Worm (Caenorhabditis elegans) whole organism, midembryonic: Measurements from ENCODE around the gene hxk-3.

ENCODE experiments used
- T22C8.4 ChIP-seq: fragments of 200-800 bp; sonication (Bioruptor generic); IDR thresholded peaks from 2 replicates; pipeline ENCODE4 v1.3.6; 2022; ENCODE audit warnings: missing genetic modification characterization, missing compliant biosample characterization
- cog-1 ChIP-seq: sonication (generic microtip); optimal IDR thresholded peaks from 2 replicates; lab custom pipeline; 2016; ENCODE audit warnings: missing genetic modification characterization, missing compliant biosample characterization
- flt-1 ChIP-seq: fragments of 200-800 bp; sonication (Bioruptor generic); IDR thresholded peaks from 2 replicates; pipeline ENCODE4 v1.3.6; 2022; ENCODE audit warnings: missing genetic modification characterization, missing compliant biosample characterization
- klf-2 ChIP-seq: fragments of 200-800 bp; sonication (Bioruptor generic); conservative IDR thresholded peaks from 2 replicates; pipeline ENCODE4 v1.3.6; 2022; ENCODE audit warnings: missing genetic modification reagents, missing genetic modification characterization, missing compliant biosample characterization
- med-1 ChIP-seq: sonication (generic microtip); optimal IDR thresholded peaks from 2 replicates; lab custom pipeline; 2017; ENCODE audit warnings: missing genetic modification characterization, mild to moderate bottlenecking, missing compliant biosample characterization, antibody characterized with exemption, missing genetic modification reagents; ENCODE audit not compliant: insufficient read depth
- ref-1 ChIP-seq: fragments of 200-800 bp; sonication (Bioruptor generic); conservative IDR thresholded peaks from 2 replicates; pipeline ENCODE4 v1.3.6; 2022; ENCODE audit warnings: missing genetic modification reagents, missing genetic modification characterization, missing compliant biosample characterization
- tab-1 ChIP-seq: fragments of 200-800 bp; sonication (Bioruptor generic); IDR thresholded peaks from 2 replicates; pipeline ENCODE4 v1.3.6; 2022; ENCODE audit warnings: missing genetic modification characterization, missing compliant biosample characterization
- ztf-23 ChIP-seq: fragments of 200-800 bp; sonication (Bioruptor generic); IDR thresholded peaks from 2 replicates; pipeline ENCODE4 v1.3.6; 2022; ENCODE audit warnings: missing genetic modification reagents, missing genetic modification characterization, missing compliant biosample characterization
- ztf-29 ChIP-seq: fragments of 200-800 bp; sonication (Bioruptor generic); IDR thresholded peaks from 2 replicates; pipeline ENCODE4 v1.3.6; 2022; ENCODE audit warnings: missing genetic modification reagents, missing genetic modification characterization, missing compliant biosample characterization

Gene hxk-3

DNA sequence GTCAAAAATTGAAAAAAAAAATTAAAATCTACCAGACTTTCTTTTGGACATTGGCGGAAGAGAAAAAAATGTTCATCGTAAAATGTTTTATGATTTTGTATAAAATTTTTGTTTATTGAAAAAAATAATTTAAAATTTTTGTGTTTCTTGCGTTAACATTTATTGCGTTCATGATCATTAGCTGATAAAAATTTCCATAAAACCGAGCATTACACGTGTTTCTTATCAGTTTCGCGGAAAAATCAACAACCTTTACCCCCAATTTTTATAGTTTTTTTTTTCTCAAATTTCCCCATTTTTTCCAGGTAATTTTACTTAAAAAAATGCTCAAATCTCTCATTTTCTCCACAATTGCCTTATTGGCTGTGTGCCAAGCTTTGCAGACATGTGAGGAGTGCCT, 12.8 kb downstream of the hxk-3 start, which contains the start of gene txt-4:
txt-4 (plus strand) TSS at position 324 of the 400 bp plus-strand sequence.
- no peak for TF ChIP-seq T22C8.4 (GFP tag; lab: Robert Waterston, UW)
- TF ChIP-seq klf-2 (GFP tag; lab: Robert Waterston, UW): no peak
- no peak for TF ChIP-seq flt-1 (GFP tag; lab: Robert Waterston, UW)
- TF ChIP-seq cog-1 (tag; lab: Kevin White, UChicago): no peak
- no peak for TF ChIP-seq ref-1 (GFP tag; lab: Robert Waterston, UW)

DNA sequence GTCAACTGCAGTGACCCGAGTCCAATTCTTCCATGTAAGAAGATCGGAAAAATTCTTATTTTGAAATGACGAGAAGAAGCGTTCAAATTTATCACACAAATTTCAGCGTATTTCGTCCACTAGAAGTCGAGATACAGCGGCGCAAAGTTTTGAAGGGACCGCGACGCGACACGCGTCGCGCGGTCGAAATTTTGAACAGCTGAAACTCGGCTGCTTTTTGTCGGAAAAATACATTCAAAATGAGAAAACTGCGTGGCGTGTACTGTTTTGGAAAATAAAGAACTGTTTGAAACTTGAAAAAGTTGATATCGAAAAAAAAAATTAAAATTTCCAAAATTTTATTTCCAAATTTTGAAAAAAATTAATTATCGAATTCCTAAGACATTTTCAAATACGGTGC, 15.5 kb downstream of the hxk-3 start:
- TF ChIP-seq med-1 (GFP tag; lab: Kevin White, UChicago) (no peak), ztf-23 (GFP tag; lab: Robert Waterston, UW) (no peak), ztf-29 (GFP tag; lab: Robert Waterston, UW) (no peak)

DNA sequence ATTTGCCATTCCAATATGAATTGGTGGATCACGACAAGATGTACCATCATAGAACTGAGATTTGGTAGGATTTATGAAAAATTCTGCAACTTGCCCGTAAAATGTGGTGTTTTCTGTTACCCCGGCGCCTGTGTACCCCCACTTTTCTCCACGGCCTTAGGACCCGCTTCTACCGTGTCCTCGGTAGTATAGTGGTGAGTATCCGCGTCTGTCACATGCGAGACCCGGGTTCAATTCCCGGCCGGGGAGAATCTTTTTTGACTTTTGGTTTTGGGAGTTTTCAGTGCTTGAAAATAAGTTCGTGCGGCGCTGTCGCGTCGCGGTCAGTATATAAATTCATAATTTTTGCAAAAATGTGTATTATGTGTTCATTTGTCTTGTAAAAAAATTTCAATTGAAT, 17.0 kb downstream of the hxk-3 start:
- 0 out of 2 replicates have a peak, but pooled peaks have one; percentile 31 for TF ChIP-seq klf-2 (GFP tag; lab: Robert Waterston, UW)
- no peak for TF ChIP-seq med-1 (GFP tag; lab: Kevin White, UChicago)
- peak; percentile 55; the same call in 1 of the 2 replicates for TF ChIP-seq flt-1 (GFP tag; lab: Robert Waterston, UW)
- peak; percentile 71; the same call in 1 of the 2 replicates for TF ChIP-seq tab-1 (GFP tag; lab: Robert Waterston, UW)
- 0 out of 2 replicates have a peak, but pooled peaks have one; percentile 50 for TF ChIP-seq ztf-29 (GFP tag; lab: Robert Waterston, UW)
- TF ChIP-seq ref-1 (GFP tag; lab: Robert Waterston, UW): peak; percentile 46; the same call in 1 of the 2 replicates
- TF ChIP-seq cog-1 (tag; lab: Kevin White, UChicago): no peak
- TF ChIP-seq T22C8.4 (GFP tag; lab: Robert Waterston, UW): no peak
- TF ChIP-seq ztf-23 (GFP tag; lab: Robert Waterston, UW): peak; percentile 59; the same call in 1 of the 2 replicates

DNA sequence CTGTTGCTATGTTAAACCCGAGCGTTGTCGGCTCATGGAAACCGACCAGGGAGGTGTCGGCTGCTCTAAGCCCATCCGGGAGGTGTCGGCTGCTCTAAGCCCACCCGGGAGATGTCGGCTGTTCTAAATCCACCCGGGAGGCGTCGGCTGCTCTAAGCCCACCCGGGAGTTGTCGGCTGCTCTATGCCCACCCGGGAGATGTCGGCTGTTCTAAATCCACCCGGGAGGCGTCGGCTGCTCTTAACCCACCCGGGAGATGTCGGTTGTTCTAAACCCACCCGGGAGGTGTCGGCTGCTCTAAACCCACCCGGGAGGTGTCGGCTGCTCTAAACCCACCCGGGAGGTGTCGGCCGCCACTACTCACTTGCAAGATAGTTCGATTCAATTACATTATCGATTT, 18.5 kb downstream of the hxk-3 start:
- no peak for TF ChIP-seq ref-1 (GFP tag; lab: Robert Waterston, UW)
- TF ChIP-seq ztf-23 (GFP tag; lab: Robert Waterston, UW): no peak
- TF ChIP-seq ztf-29 (GFP tag; lab: Robert Waterston, UW): no peak
- TF ChIP-seq flt-1 (GFP tag; lab: Robert Waterston, UW): no peak
- TF ChIP-seq cog-1 (tag; lab: Kevin White, UChicago): no peak
- no peak for TF ChIP-seq T22C8.4 (GFP tag; lab: Robert Waterston, UW)
- no peak for TF ChIP-seq tab-1 (GFP tag; lab: Robert Waterston, UW)
- no peak for TF ChIP-seq med-1 (GFP tag; lab: Kevin White, UChicago)
- TF ChIP-seq klf-2 (GFP tag; lab: Robert Waterston, UW): no peak

DNA sequence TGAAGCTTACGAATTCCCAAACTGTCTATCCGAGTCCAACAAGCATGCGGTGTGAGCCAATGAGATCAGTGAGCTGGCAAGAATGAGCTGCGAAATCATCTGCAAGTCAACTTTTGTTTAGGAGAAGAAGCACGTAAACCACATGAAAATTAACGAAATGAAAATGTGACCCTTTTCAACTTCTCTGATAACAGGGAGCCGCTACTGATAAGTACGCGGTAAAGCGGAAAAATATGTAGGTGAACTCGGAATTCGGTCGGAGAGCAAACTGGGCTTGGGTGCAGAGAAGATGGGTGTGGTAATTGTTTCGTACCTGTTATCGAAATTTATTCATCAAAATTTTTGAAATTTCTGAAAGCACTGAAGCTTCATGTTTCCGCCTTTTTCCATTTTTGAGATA, 19.1 kb downstream of the hxk-3 start, which contains the start of gene clec-172:
clec-172 (minus strand) TSS at position 101 of the 400 bp plus-strand sequence.
- TF ChIP-seq tab-1 (GFP tag; lab: Robert Waterston, UW): no peak
- TF ChIP-seq klf-2 (GFP tag; lab: Robert Waterston, UW): no peak
- TF ChIP-seq cog-1 (tag; lab: Kevin White, UChicago): no peak
- TF ChIP-seq ref-1 (GFP tag; lab: Robert Waterston, UW): no peak
- no peak for TF ChIP-seq flt-1 (GFP tag; lab: Robert Waterston, UW)

DNA sequence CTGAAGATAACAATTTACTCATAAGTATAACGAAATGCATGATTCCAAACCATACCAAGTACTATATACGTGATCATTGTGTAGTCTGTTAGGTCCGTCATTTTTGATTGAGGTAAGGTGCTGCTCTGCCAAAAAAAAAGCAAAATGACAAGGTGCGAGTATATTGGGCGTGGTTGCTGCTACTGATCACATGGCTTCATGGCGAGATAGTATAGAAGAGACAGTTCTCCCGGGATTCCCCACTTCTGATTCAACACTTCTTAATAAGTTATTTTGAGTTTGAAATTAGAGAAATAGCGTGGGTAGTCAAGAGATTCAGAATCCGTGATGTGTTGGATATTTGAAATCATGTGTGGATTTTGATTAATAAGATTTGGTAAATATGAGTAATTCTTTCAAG, 23.8 kb downstream of the hxk-3 start, which contains the start of gene K03H6.4:
K03H6.4 (minus strand) TSS at position 101 of the 400 bp plus-strand sequence.
- TF ChIP-seq cog-1 (tag; lab: Kevin White, UChicago) (no peak), T22C8.4 (GFP tag; lab: Robert Waterston, UW) (no peak), tab-1 (GFP tag; lab: Robert Waterston, UW) (no peak), ztf-29 (GFP tag; lab: Robert Waterston, UW) (no peak), ref-1 (GFP tag; lab: Robert Waterston, UW) (no peak), med-1 (GFP tag; lab: Kevin White, UChicago) (no peak), flt-1 (GFP tag; lab: Robert Waterston, UW) (no peak), ztf-23 (GFP tag; lab: Robert Waterston, UW) (no peak), klf-2 (GFP tag; lab: Robert Waterston, UW) (no peak)

DNA sequence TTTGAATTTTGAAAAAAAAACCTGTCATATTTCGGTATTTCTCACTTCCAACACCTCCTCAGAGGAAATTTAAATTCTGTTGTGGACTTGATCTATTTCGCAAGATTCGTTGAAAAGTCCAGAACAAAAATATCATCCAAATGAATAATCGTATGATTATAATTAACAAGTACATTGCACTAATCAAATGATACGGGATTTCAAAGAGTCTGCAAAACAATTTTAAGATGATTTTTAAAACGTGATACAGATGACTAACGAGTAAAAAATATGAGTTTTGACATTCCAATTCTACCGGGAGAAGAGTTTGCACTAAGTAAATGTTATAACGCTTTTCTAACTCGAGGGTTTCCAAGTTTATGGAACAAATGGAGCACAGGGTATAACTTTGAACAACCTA, 24.9 kb downstream of the hxk-3 start:
- TF ChIP-seq ztf-23 (GFP tag; lab: Robert Waterston, UW) (no peak), ztf-29 (GFP tag; lab: Robert Waterston, UW) (no peak), cog-1 (tag; lab: Kevin White, UChicago) (no peak), T22C8.4 (GFP tag; lab: Robert Waterston, UW) (no peak), klf-2 (GFP tag; lab: Robert Waterston, UW) (no peak), flt-1 (GFP tag; lab: Robert Waterston, UW) (no peak), med-1 (GFP tag; lab: Kevin White, UChicago) (no peak), ref-1 (GFP tag; lab: Robert Waterston, UW) (no peak), tab-1 (GFP tag; lab: Robert Waterston, UW) (no peak)

DNA sequence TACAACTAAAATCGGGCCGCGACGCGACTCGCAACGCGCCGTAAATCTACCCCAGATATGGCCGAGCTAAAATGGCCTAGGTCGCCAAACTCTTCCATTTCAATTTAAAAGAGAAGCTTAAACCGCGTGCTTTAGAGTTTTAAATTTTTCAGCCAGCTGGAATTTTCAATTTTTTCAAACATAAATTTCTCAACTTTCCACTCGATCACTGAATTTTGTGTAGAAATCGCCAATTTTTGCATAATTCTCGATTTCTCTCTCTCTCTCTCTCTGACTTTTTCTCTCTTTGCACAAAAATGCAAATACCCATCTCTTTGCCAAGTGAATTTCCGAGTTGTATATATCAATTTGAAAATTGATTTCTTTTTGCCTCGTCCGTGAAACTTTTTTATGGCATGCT, 26.0 kb downstream of the hxk-3 start, which contains the start of gene K03H6.1:
K03H6.1 (plus strand) TSS at position 301 of the 400 bp plus-strand sequence.
- no peak for TF ChIP-seq med-1 (GFP tag; lab: Kevin White, UChicago)
- no peak for TF ChIP-seq tab-1 (GFP tag; lab: Robert Waterston, UW)
- no peak for TF ChIP-seq T22C8.4 (GFP tag; lab: Robert Waterston, UW)
- no peak for TF ChIP-seq flt-1 (GFP tag; lab: Robert Waterston, UW)
- TF ChIP-seq ztf-29 (GFP tag; lab: Robert Waterston, UW): no peak
- no peak for TF ChIP-seq cog-1 (tag; lab: Kevin White, UChicago)
- no peak for TF ChIP-seq ref-1 (GFP tag; lab: Robert Waterston, UW)
- TF ChIP-seq klf-2 (GFP tag; lab: Robert Waterston, UW): no peak
- no peak for TF ChIP-seq ztf-23 (GFP tag; lab: Robert Waterston, UW)

DNA sequence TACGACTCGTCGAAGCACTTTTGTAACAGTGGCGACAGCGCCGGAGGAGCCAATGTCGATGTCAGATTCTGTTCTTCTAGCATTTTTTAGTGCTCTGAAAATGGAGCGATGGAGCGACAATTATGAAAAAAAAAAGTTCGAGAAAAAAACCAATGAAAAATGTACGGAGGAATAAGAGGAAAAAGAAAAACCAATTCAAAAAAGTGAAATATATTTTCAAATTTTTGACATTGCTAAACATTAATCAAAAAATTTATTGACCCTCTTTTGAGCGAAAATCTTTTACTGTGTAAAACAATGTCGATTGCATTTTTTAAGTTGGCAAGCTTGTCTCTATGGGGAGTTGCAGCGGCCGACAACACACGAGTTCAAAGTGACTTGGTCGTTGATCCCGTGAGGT, 38.9 kb downstream of the hxk-3 start, which contains the start of gene K03H6.5:
K03H6.5 (minus strand) TSS at position 101 of the 400 bp plus-strand sequence.
- TF ChIP-seq ztf-23 (GFP tag; lab: Robert Waterston, UW): no peak
- TF ChIP-seq flt-1 (GFP tag; lab: Robert Waterston, UW): no peak
